Worm (Caenorhabditis elegans) whole organism, L4/young adult: Measurements from ENCODE around the gene famp-1.

Source experiments
- W03F9.2 ChIP-seq: fragments of 150-350 bp; optimal IDR thresholded peaks from 2 replicates; lab custom pipeline; 2014; ENCODE audit warnings: missing biosample characterization, missing genetic modification characterization
- dao-5 ChIP-seq: sonication (generic microtip); optimal IDR thresholded peaks from 2 replicates; lab custom pipeline; 2016; ENCODE audit warnings: missing genotype, missing genetic modification characterization, moderate library complexity, missing compliant biosample characterization
- him-1 ChIP-seq: sonication (generic microtip); optimal IDR thresholded peaks from 2 replicates; lab custom pipeline; 2016; ENCODE audit warnings: missing genotype, missing genetic modification reagents, missing genetic modification characterization, missing compliant biosample characterization

DNA sequence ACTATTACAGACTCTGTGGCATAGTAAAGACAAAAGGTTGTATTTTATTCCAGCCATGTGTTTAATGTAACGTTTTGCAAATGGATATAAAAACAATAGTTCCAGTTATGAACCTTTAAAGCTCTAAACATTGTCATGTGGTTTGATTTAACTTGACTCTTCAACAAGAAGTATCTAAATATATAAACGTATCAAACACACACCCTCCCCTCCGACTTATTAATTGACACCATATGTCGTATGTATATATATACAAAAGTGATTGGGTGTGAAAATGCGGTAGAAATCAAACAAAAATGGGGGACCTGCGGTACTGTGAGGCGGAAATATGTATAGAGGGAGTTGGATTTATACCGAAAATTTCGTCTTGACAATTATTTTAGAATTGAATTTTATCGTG, 34.9 kb upstream of the famp-1 start:
- no peak for TF ChIP-seq him-1 (tag; lab: Kevin White, UChicago)
- no peak for TF ChIP-seq W03F9.2
- no peak for TF ChIP-seq dao-5 (tag; lab: Kevin White, UChicago)
